Fruit fly (Drosophila melanogaster): ENCODE results near the gene Grip71.
A peak's percentile ranks its signal among the peaks of the same experiment; 100 is the strongest.

Grip71 gene

dm6 chr2L:18732291-18732690, 23.6 kb downstream of the Grip71 start, which contains the start of gene CG10348:
Gene CG10348, minus strand, starts transcription at chr2L:18732524.
- no peak for TF ChIP-seq ey (GFP tag; optimal IDR thresholded peaks at IDR 0.05)
- no peak for TF ChIP-seq OdsH (GFP tag; optimal IDR thresholded peaks at IDR 0.05)
- no peak for TF ChIP-seq N (GFP tag; optimal IDR thresholded peaks at IDR 0.05)
- no peak for TF ChIP-seq pan (optimal IDR thresholded peaks at IDR 0.05)
- no peak for TF ChIP-seq rgr (GFP tag; optimal IDR thresholded peaks at IDR 0.05)
- no peak for TF ChIP-seq Sp1 (GFP tag; optimal IDR thresholded peaks at IDR 0.05)
- TF ChIP-seq brk (GFP tag; optimal IDR thresholded peaks at IDR 0.05): no peak
- no peak for TF ChIP-seq Hr78 (GFP tag; optimal IDR thresholded peaks at IDR 0.05)
- no peak for TF ChIP-seq CG9705 (GFP tag; optimal IDR thresholded peaks at IDR 0.05)
- no peak for TF ChIP-seq dsf (GFP tag; optimal IDR thresholded peaks at IDR 0.05; ENCODE audit: borderline replicate concordance)
- TF ChIP-seq jim (GFP tag; optimal IDR thresholded peaks at IDR 0.05): no peak
- no peak for TF ChIP-seq Hnf4 (GFP tag; optimal IDR thresholded peaks at IDR 0.05)

- TF ChIP-seq Mio (GFP tag; optimal IDR thresholded peaks at IDR 0.05): no peak
- no peak for TF ChIP-seq jim (GFP tag; optimal IDR thresholded peaks at IDR 0.05)
- TF ChIP-seq fru (GFP tag; optimal IDR thresholded peaks at IDR 0.05): no peak
- no peak for TF ChIP-seq foxo (GFP tag; optimal IDR thresholded peaks at IDR 0.05)
- TF ChIP-seq woc (GFP tag; optimal IDR thresholded peaks at IDR 0.05): no peak
- peak; percentile 17 for TF ChIP-seq Dif (GFP tag; optimal IDR thresholded peaks at IDR 0.05; ENCODE audit: partially characterized antibody)
- TF ChIP-seq br (GFP tag; optimal IDR thresholded peaks at IDR 0.05): no peak
- TF ChIP-seq Vsx2 (GFP tag; optimal IDR thresholded peaks at IDR 0.05; ENCODE audit: partially characterized antibody): peak; percentile 45
- no peak for TF ChIP-seq sage (GFP tag; optimal IDR thresholded peaks at IDR 0.05)
- no peak for TF ChIP-seq Jra (GFP tag; optimal IDR thresholded peaks at IDR 0.05)
- no peak for TF ChIP-seq N (GFP tag; optimal IDR thresholded peaks at IDR 0.05)
- no peak for TF ChIP-seq Dfd (GFP tag; optimal IDR thresholded peaks at IDR 0.05)
- TF ChIP-seq Sp1 (GFP tag; optimal IDR thresholded peaks at IDR 0.05): no peak
- TF ChIP-seq Abd-B (GFP tag; optimal IDR thresholded peaks at IDR 0.05): no peak
These were observed 24.3 kb downstream of the Grip71 start for dm6 chr2L:18732760-18733530.

- TF ChIP-seq CG9705 (GFP tag; optimal IDR thresholded peaks at IDR 0.05) (no peak), pan (optimal IDR thresholded peaks at IDR 0.05) (no peak), Sp1 (GFP tag; optimal IDR thresholded peaks at IDR 0.05) (no peak), CrebA (GFP tag; optimal IDR thresholded peaks at IDR 0.05; ENCODE audit: borderline replicate concordance) (no peak), Hr83 (GFP tag; optimal IDR thresholded peaks at IDR 0.05; ENCODE audit: poor library complexity, severe bottlenecking) (no peak)
These were observed 27.0 kb downstream of the Grip71 start for dm6 chr2L:18735553-18736167.

dm6 chr2L:18737239-18737638, 28.6 kb downstream of the Grip71 start:
- no peak for TF ChIP-seq tai (GFP tag; optimal IDR thresholded peaks at IDR 0.05)
- no peak for TF ChIP-seq Rel (GFP tag; optimal IDR thresholded peaks at IDR 0.05)
- TF ChIP-seq Rel (tag; optimal IDR thresholded peaks at IDR 0.05): no peak
- no peak for TF ChIP-seq Hnf4 (GFP tag; optimal IDR thresholded peaks at IDR 0.05)
- no peak for TF ChIP-seq foxo (GFP tag; optimal IDR thresholded peaks at IDR 0.05)
- TF ChIP-seq CrebA (GFP tag; optimal IDR thresholded peaks at IDR 0.05; ENCODE audit: borderline replicate concordance): no peak
- TF ChIP-seq Sp1 (GFP tag; optimal IDR thresholded peaks at IDR 0.05): no peak
- no peak for TF ChIP-seq dmrt93B (GFP tag; optimal IDR thresholded peaks at IDR 0.05)
- no peak for TF ChIP-seq CG9705 (GFP tag; optimal IDR thresholded peaks at IDR 0.05)
- TF ChIP-seq brk (GFP tag; optimal IDR thresholded peaks at IDR 0.05): no peak
- TF ChIP-seq N (GFP tag; optimal IDR thresholded peaks at IDR 0.05): no peak
- no peak for TF ChIP-seq br (GFP tag; optimal IDR thresholded peaks at IDR 0.05)
- TF ChIP-seq Myc (optimal IDR thresholded peaks at IDR 0.05): no peak
- no peak for TF ChIP-seq pan (optimal IDR thresholded peaks at IDR 0.05)
- no peak for TF ChIP-seq OdsH (GFP tag; optimal IDR thresholded peaks at IDR 0.05)
- no peak for TF ChIP-seq psq (GFP tag; optimal IDR thresholded peaks at IDR 0.05)

dm6 chr2L:18740010-18740409, 31.4 kb downstream of the Grip71 start, which contains the start of the genes CG42752 and CG15167:
Gene CG42752, minus strand, starts transcription at chr2L:18740110.
Gene CG15167, plus strand, starts transcription at chr2L:18740358.
- no peak for TF ChIP-seq woc (GFP tag; optimal IDR thresholded peaks at IDR 0.05)
- no peak for TF ChIP-seq dl (GFP tag; optimal IDR thresholded peaks at IDR 0.05; ENCODE audit: insufficient read depth in 1 of 2, partially characterized antibody in 2 of 2)
- no peak for TF ChIP-seq fru (GFP tag; optimal IDR thresholded peaks at IDR 0.05)
- no peak for TF ChIP-seq rgr (GFP tag; optimal IDR thresholded peaks at IDR 0.05)
- TF ChIP-seq Hr78 (GFP tag; optimal IDR thresholded peaks at IDR 0.05): no peak
- TF ChIP-seq CrebA (GFP tag; optimal IDR thresholded peaks at IDR 0.05; ENCODE audit: borderline replicate concordance): no peak
- TF ChIP-seq foxo (GFP tag; optimal IDR thresholded peaks at IDR 0.05): no peak
- TF ChIP-seq sage (GFP tag; optimal IDR thresholded peaks at IDR 0.05): no peak
- TF ChIP-seq ey (GFP tag; optimal IDR thresholded peaks at IDR 0.05): no peak
- TF ChIP-seq sv (GFP tag; optimal IDR thresholded peaks at IDR 0.05): no peak
- TF ChIP-seq Sp1 (GFP tag; optimal IDR thresholded peaks at IDR 0.05): no peak
- TF ChIP-seq tai (GFP tag; optimal IDR thresholded peaks at IDR 0.05): no peak
- no peak for TF ChIP-seq Jra (GFP tag; optimal IDR thresholded peaks at IDR 0.05)
- no peak for TF ChIP-seq HLH106 (tag; optimal IDR thresholded peaks at IDR 0.05)
- TF ChIP-seq GATAd (GFP tag; optimal IDR thresholded peaks at IDR 0.05): no peak
- no peak for TF ChIP-seq br (GFP tag; optimal IDR thresholded peaks at IDR 0.05)
- no peak for TF ChIP-seq N (GFP tag; optimal IDR thresholded peaks at IDR 0.05)
- TF ChIP-seq psq (GFP tag; optimal IDR thresholded peaks at IDR 0.05): no peak

Measured in whole organism, wandering third instar larva.